Worm (Caenorhabditis elegans) whole organism, young adult: ENCODE data around the gene R11E3.1.

Experiments
- B0019.2 ChIP-seq: fragments of 200-800 bp; sonication (Bioruptor generic); conservative IDR thresholded peaks from 2 replicates; pipeline ENCODE4 v1.3.6; 2022; ENCODE audit warnings: missing genetic modification reagents, missing genetic modification characterization, missing compliant biosample characterization
- F22D6.2 ChIP-seq: sonication (generic microtip); optimal IDR thresholded peaks from 2 replicates; lab custom pipeline; 2016; ENCODE audit warnings: mild to moderate bottlenecking, missing genetic modification characterization, missing compliant biosample characterization
- F23B12.7 ChIP-seq: sonication (generic microtip); optimal IDR thresholded peaks from 2 replicates; lab custom pipeline; 2017; ENCODE audit warnings: missing genetic modification characterization, mild to moderate bottlenecking, missing compliant biosample characterization, antibody characterized with exemption, moderate library complexity; ENCODE audit not compliant: insufficient read depth
- F33H1.4 ChIP-seq: fragments of 200-800 bp; sonication (Bioruptor generic); IDR thresholded peaks from 2 replicates; pipeline ENCODE4 v1.3.6; 2022; ENCODE audit warnings: missing genetic modification reagents, missing genetic modification characterization, missing compliant biosample characterization
- F49E8.2 ChIP-seq: sonication (generic microtip); optimal IDR thresholded peaks from 3 replicates; lab custom pipeline; 2017; ENCODE audit warnings: missing genetic modification characterization, mild to moderate bottlenecking, missing compliant biosample characterization, antibody characterized with exemption, moderate library complexity; ENCODE audit not compliant: insufficient read depth
- F57C9.4 ChIP-seq: sonication (generic microtip); optimal IDR thresholded peaks from 2 replicates; lab custom pipeline; 2017; ENCODE audit warnings: mild to moderate bottlenecking, missing genetic modification characterization, missing compliant biosample characterization
- Y53G8AR.9 ChIP-seq: fragments of 200-800 bp; sonication (Bioruptor generic); conservative IDR thresholded peaks from 2 replicates; pipeline ENCODE4 v1.3.6; 2022; ENCODE audit warnings: missing genetic modification reagents, missing genetic modification characterization, missing compliant biosample characterization
- Y67H2A.10 ChIP-seq: fragments of 200-800 bp; sonication (Bioruptor generic); conservative IDR thresholded peaks from 2 replicates; pipeline ENCODE4 v1.3.6; 2022; ENCODE audit warnings: missing genetic modification reagents, missing genetic modification characterization, missing compliant biosample characterization
- Y95B8A.8 ChIP-seq: fragments of 200-800 bp; sonication (Bioruptor generic); IDR thresholded peaks from 2 replicates; pipeline ENCODE4 v1.3.6; 2022; ENCODE audit warnings: missing genetic modification reagents, missing genetic modification characterization, missing compliant biosample characterization
- akir-1 ChIP-seq: fragments of 200-800 bp; sonication (Bioruptor generic); optimal IDR thresholded peaks from 2 replicates; lab custom pipeline; 2018; ENCODE audit warnings: mild to moderate bottlenecking, missing genetic modification characterization, moderate library complexity, missing compliant biosample characterization
- aptf-3 ChIP-seq: fragments of 200-800 bp; sonication (Bioruptor generic); IDR thresholded peaks from 2 replicates; pipeline ENCODE4 v1.3.6; 2022; ENCODE audit warnings: missing genetic modification characterization, missing compliant biosample characterization
- attf-6 ChIP-seq: fragments of 200-800 bp; sonication (Bioruptor generic); IDR thresholded peaks from 2 replicates; pipeline ENCODE4 v1.3.6; 2022; ENCODE audit warnings: missing genetic modification reagents, missing genetic modification characterization, missing compliant biosample characterization
- ccch-3 ChIP-seq: fragments of 200-800 bp; sonication (Bioruptor generic); optimal IDR thresholded peaks from 2 replicates; lab custom pipeline; 2018; ENCODE audit warnings: mild to moderate bottlenecking, missing genetic modification characterization, missing compliant biosample characterization
- ceh-100 ChIP-seq: fragments of 200-800 bp; sonication (Bioruptor generic); IDR thresholded peaks from 2 replicates; pipeline ENCODE4 v1.3.6; 2022; ENCODE audit warnings: missing genetic modification reagents, missing genetic modification characterization, missing compliant biosample characterization
- ceh-27 ChIP-seq: fragments of 200-800 bp; sonication (Bioruptor generic); optimal IDR thresholded peaks from 2 replicates; lab custom pipeline; 2018; ENCODE audit warnings: mild to moderate bottlenecking, missing genetic modification characterization, moderate library complexity, missing compliant biosample characterization
- efl-1 ChIP-seq: fragments of 150-350 bp; optimal IDR thresholded peaks from 2 replicates; lab custom pipeline; 2014; ENCODE audit warnings: missing biosample characterization, missing genetic modification reagents, missing genetic modification characterization
- ets-4 ChIP-seq: fragments of 200-800 bp; sonication (Bioruptor generic); optimal IDR thresholded peaks from 2 replicates; lab custom pipeline; 2018; ENCODE audit warnings: mild to moderate bottlenecking, missing genetic modification characterization, missing compliant biosample characterization
- hrde-1 ChIP-seq: sonication (generic microtip); optimal IDR thresholded peaks from 2 replicates; lab custom pipeline; 2016; ENCODE audit warnings: missing genetic modification characterization, mild to moderate bottlenecking, missing compliant biosample characterization, moderate library complexity, missing genotype, missing genetic modification reagents, borderline replicate concordance
- hsf-1 ChIP-seq: fragments of 200-800 bp; sonication (Bioruptor generic); IDR thresholded peaks from 2 replicates; pipeline ENCODE4 v1.3.6; 2022; ENCODE audit warnings: missing genetic modification reagents, missing genetic modification characterization, missing compliant biosample characterization
- lin-26 ChIP-seq: fragments of 200-800 bp; sonication (Bioruptor generic); IDR thresholded peaks from 2 replicates; pipeline ENCODE4 v1.3.6; 2022; ENCODE audit warnings: missing genetic modification reagents, missing genetic modification characterization, missing compliant biosample characterization
- madf-6 ChIP-seq: fragments of 200-800 bp; sonication (Bioruptor generic); IDR thresholded peaks from 2 replicates; pipeline ENCODE4 v1.3.6; 2022; ENCODE audit warnings: missing genetic modification reagents, missing genetic modification characterization, missing compliant biosample characterization
- madf-8 ChIP-seq: fragments of 200-800 bp; sonication (Bioruptor generic); conservative IDR thresholded peaks from 2 replicates; pipeline ENCODE4 v1.3.6; 2022; ENCODE audit warnings: missing genetic modification reagents, missing genetic modification characterization, missing compliant biosample characterization
- mxl-1 ChIP-seq: sonication (generic microtip); optimal IDR thresholded peaks from 2 replicates; lab custom pipeline; 2016; ENCODE audit warnings: missing genetic modification characterization, missing compliant biosample characterization
- nfya-1 ChIP-seq: sonication (generic microtip); optimal IDR thresholded peaks from 2 replicates; lab custom pipeline; 2017; ENCODE audit warnings: antibody characterized with exemption, missing compliant biosample characterization, missing genetic modification characterization, borderline replicate concordance; ENCODE audit not compliant: insufficient read depth
- nfyb-1 ChIP-seq: fragments of 200-800 bp; sonication (Bioruptor generic); IDR thresholded peaks from 2 replicates; pipeline ENCODE4 v1.3.6; 2022; ENCODE audit warnings: missing genetic modification reagents, missing genetic modification characterization, missing compliant biosample characterization
- nhr-120 ChIP-seq: fragments of 200-800 bp; sonication (Bioruptor generic); IDR thresholded peaks from 2 replicates; pipeline ENCODE4 v1.3.6; 2022; ENCODE audit warnings: missing genetic modification characterization, missing compliant biosample characterization
- pbrm-1 ChIP-seq: fragments of 200-800 bp; sonication (Bioruptor generic); IDR thresholded peaks from 2 replicates; pipeline ENCODE4 v1.3.6; 2022; ENCODE audit warnings: missing genetic modification reagents, missing genetic modification characterization, missing compliant biosample characterization
- rcor-1 ChIP-seq: fragments of 200-800 bp; sonication (Bioruptor generic); IDR thresholded peaks from 2 replicates; pipeline ENCODE4 v1.3.6; 2022; ENCODE audit warnings: missing genetic modification reagents, missing genetic modification characterization, missing compliant biosample characterization
- rec-8 ChIP-seq, 2 experiments: sonication (generic microtip); optimal IDR thresholded peaks; 2 replicates each; lab custom pipeline; 2016; ENCODE audit warnings: mild to moderate bottlenecking in 2 of 2, missing genetic modification characterization in 2 of 2, missing genetic modification reagents in 2 of 2, missing genotype in 2 of 2, missing biosample characterization in 1 of 2, missing compliant biosample characterization in 1 of 2, moderate library complexity in 1 of 2
- snpc-3.4 ChIP-seq: sonication (generic microtip); optimal IDR thresholded peaks from 2 replicates; lab custom pipeline; 2017; ENCODE audit warnings: missing genetic modification characterization, mild to moderate bottlenecking, missing compliant biosample characterization, antibody characterized with exemption, moderate library complexity, missing genotype, missing genetic modification reagents
- snpc-4 ChIP-seq, 5 experiments: fragments of 150-350 bp in 1 of 5; sonication (generic microtip) in 4 of 5; optimal IDR thresholded peaks; 2 replicates each; lab custom pipeline; 2014 to 2018; ENCODE audit warnings: missing genetic modification characterization in 5 of 5, missing biosample characterization in 3 of 5, antibody characterized with exemption in 2 of 5, mild to moderate bottlenecking in 2 of 5, missing compliant biosample characterization in 2 of 5, missing genotype in 2 of 5, moderate library complexity in 2 of 5, missing genetic modification reagents in 1 of 5
- tlf-1 ChIP-seq: fragments of 200-800 bp; sonication (Bioruptor generic); optimal IDR thresholded peaks from 2 replicates; lab custom pipeline; 2018; ENCODE audit warnings: mild to moderate bottlenecking, missing genetic modification characterization, missing compliant biosample characterization
- zfh-2 ChIP-seq: fragments of 200-800 bp; sonication (Bioruptor generic); conservative IDR thresholded peaks from 2 replicates; pipeline ENCODE4 v1.3.6; 2022; ENCODE audit warnings: missing genetic modification reagents, missing genetic modification characterization, missing compliant biosample characterization
- ztf-18 ChIP-seq: sonication (generic microtip); optimal IDR thresholded peaks from 2 replicates; lab custom pipeline; 2016; ENCODE audit warnings: missing genotype, mild to moderate bottlenecking, missing genetic modification characterization, missing compliant biosample characterization
- ztf-28 ChIP-seq: fragments of 200-800 bp; sonication (Bioruptor generic); IDR thresholded peaks from 2 replicates; pipeline ENCODE4 v1.3.6; 2022; ENCODE audit warnings: missing genetic modification reagents, missing genetic modification characterization, missing compliant biosample characterization
- ztf-3 ChIP-seq: fragments of 200-800 bp; sonication (Bioruptor generic); optimal IDR thresholded peaks from 2 replicates; lab custom pipeline; 2018; ENCODE audit warnings: mild to moderate bottlenecking, missing genetic modification characterization, missing compliant biosample characterization

The R11E3.1 gene

DNA sequence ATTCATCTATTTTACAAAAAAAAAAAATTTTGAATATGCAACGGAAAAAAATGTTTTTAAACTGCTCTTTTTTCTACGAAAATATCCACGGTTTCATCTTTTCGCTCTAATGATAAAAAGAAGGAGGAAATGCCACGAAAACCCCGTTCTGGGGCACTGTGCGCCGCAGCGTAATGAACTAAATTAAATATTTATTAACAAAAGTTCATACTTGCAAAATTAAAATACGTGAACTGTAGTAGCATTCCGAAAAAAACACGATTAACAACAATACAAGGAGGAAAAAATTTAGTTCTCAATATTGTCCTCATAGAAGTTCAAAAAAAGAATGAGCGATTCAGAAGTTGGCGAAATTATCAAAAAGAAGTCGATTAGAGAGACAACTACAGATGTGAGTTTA is at the start of gene R11E3.1:
TSS of gene R11E3.1 (plus strand) at position 301 of the 400 bp plus-strand sequence.
- no peak for TF ChIP-seq ztf-3
- no peak for TF ChIP-seq F22D6.2
- TF ChIP-seq aptf-3 (GFP tag; lab: Robert Waterston, UW): no peak

ce11 chrIV:4742480-4742879 is 47.1 kb upstream of the R11E3.1 start:
- no peak for TF ChIP-seq ets-4
- TF ChIP-seq efl-1 (GFP tag; lab: Kevin White, UChicago): no peak
- no peak for TF ChIP-seq lin-26 (GFP tag; lab: Robert Waterston, UW)
- TF ChIP-seq hrde-1: no peak
- TF ChIP-seq F23B12.7 (tag; lab: Kevin White, UChicago): no peak
- no peak for TF ChIP-seq rcor-1 (GFP tag; lab: Robert Waterston, UW)
- no peak for TF ChIP-seq ccch-3 (GFP tag; lab: Kevin White, UChicago)
- TF ChIP-seq nhr-120 (GFP tag; lab: Robert Waterston, UW): no peak
- TF ChIP-seq pbrm-1 (GFP tag; lab: Robert Waterston, UW): no peak
- no peak for TF ChIP-seq B0019.2 (GFP tag; lab: Robert Waterston, UW)
- TF ChIP-seq, all 124 proteins: peak for 0

DNA sequence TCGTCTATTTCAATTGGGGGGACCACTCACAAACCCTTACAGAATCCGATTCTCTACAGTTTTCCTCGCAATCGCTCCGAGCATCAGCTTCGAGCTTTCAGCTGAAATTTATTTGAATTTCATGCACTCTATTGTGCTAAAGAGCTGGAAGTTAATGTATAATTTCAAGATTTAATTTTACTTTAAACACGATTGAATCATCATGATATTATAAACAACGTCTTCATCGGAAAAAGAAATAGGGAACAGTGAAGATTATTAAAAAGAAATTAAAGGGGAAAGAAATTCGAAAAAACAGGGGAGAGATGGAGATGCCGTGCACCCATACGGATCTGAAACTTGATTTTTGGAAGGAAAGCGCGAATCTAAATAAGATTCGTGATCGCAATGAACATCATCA is 45.4 kb upstream of the R11E3.1 start, which contains the start of gene hoe-1:
TSS of gene hoe-1 (minus strand) at position 101 of the 400 bp plus-strand sequence.
- TF ChIP-seq madf-6 (GFP tag; lab: Robert Waterston, UW) (0 out of 2 replicates have a peak, but pooled peaks have one; percentile 10), ceh-27 (no peak), mxl-1 (no peak), lin-26 (GFP tag; lab: Robert Waterston, UW) (0 out of 2 replicates have a peak, but pooled peaks have one; percentile 48), F57C9.4 (tag; lab: Kevin White, UChicago) (no peak), Y67H2A.10 (no peak), tlf-1 (GFP tag; lab: Kevin White, UChicago) (no peak), F49E8.2 (peak; percentile 26), snpc-3.4 (tag; lab: Kevin White, UChicago) (peak; percentile 50), Y95B8A.8 (no peak), akir-1 (GFP tag; lab: Kevin White, UChicago) (no peak), ztf-18 (tag; lab: Kevin White, UChicago) (peak; percentile 70), ceh-100 (GFP tag; lab: Robert Waterston, UW) (0 out of 2 replicates have a peak, but pooled peaks have one; percentile 32), zfh-2 (GFP tag; lab: Robert Waterston, UW) (no peak), nfyb-1 (GFP tag; lab: Robert Waterston, UW) (no peak), snpc-4 (GFP tag; optimal IDR thresholded peaks at IDR 0.05; lab: Kevin White, UChicago) (no peak), snpc-4 (tag; optimal IDR thresholded peaks at IDR 0.05; lab: Kevin White, UChicago) (peak in 1 of 4 experiments; percentile 42), hsf-1 (0 out of 2 replicates have a peak, but pooled peaks have one; percentile 34), F33H1.4 (GFP tag; lab: Robert Waterston, UW) (no peak), ztf-28 (GFP tag; lab: Robert Waterston, UW) (no peak), Y53G8AR.9 (GFP tag; lab: Robert Waterston, UW) (0 out of 2 replicates have a peak, but pooled peaks have one; percentile 64), rec-8 (tag; optimal IDR thresholded peaks at IDR 0.05; lab: Kevin White, UChicago) (no peak), attf-6 (peak; percentile 8; the same call in 1 of the 2 replicates), madf-8 (no peak), efl-1 (GFP tag; lab: Kevin White, UChicago) (no peak), nfya-1 (tag; lab: Kevin White, UChicago) (no peak)
